Worm (Caenorhabditis elegans) whole organism, mixed stage, embryonic: ENCODE data around the gene C05D2.8.

Source experiments
- M03D4.4 ChIP-seq: sonication (generic microtip); optimal IDR thresholded peaks from 2 replicates; lab custom pipeline; 2017; ENCODE audit warnings: mild to moderate bottlenecking, missing genetic modification characterization, missing compliant biosample characterization
- bed-3 ChIP-seq: fragments of 200-800 bp; sonication (Bioruptor generic); optimal IDR thresholded peaks from 3 replicates; lab custom pipeline; 2018; ENCODE audit warnings: mild to moderate bottlenecking, missing genetic modification characterization, moderate library complexity, missing compliant biosample characterization
- ceh-39 ChIP-seq: fragments of 150-350 bp; optimal IDR thresholded peaks from 2 replicates; lab custom pipeline; 2014; ENCODE audit warnings: missing biosample characterization, missing genetic modification characterization
- ceh-43 ChIP-seq: fragments of 200-800 bp; sonication (Bioruptor generic); optimal IDR thresholded peaks from 2 replicates; lab custom pipeline; 2018; ENCODE audit warnings: mild to moderate bottlenecking, missing genetic modification characterization, moderate library complexity, missing compliant biosample characterization
- ceh-83 ChIP-seq: fragments of 200-800 bp; sonication (Bioruptor generic); optimal IDR thresholded peaks from 2 replicates; lab custom pipeline; 2018; ENCODE audit warnings: mild to moderate bottlenecking, missing genetic modification characterization, missing compliant biosample characterization
- ces-1 ChIP-seq: fragments of 150-350 bp; optimal IDR thresholded peaks from 2 replicates; lab custom pipeline; 2014; ENCODE audit warnings: missing biosample characterization, missing genetic modification reagents, missing genetic modification characterization
- cnd-1 ChIP-seq: fragments of 200-800 bp; sonication (Bioruptor generic); optimal IDR thresholded peaks from 2 replicates; lab custom pipeline; 2018; ENCODE audit warnings: mild to moderate bottlenecking, missing genetic modification characterization, missing compliant biosample characterization
- drap-1 ChIP-seq: fragments of 200-800 bp; sonication (Bioruptor generic); optimal IDR thresholded peaks from 3 replicates; lab custom pipeline; 2018; ENCODE audit warnings: mild to moderate bottlenecking, missing genetic modification characterization, missing compliant biosample characterization
- elt-1 ChIP-seq: sonication (generic microtip); optimal IDR thresholded peaks from 2 replicates; lab custom pipeline; 2017; ENCODE audit warnings: missing genetic modification characterization, mild to moderate bottlenecking, missing compliant biosample characterization, antibody characterized with exemption, moderate library complexity, borderline replicate concordance; ENCODE audit not compliant: insufficient read depth
- elt-3 ChIP-seq: fragments of 150-350 bp; optimal IDR thresholded peaks from 2 replicates; lab custom pipeline; 2014; ENCODE audit warnings: missing biosample characterization, missing genetic modification characterization
- flh-1 ChIP-seq: fragments of 200-800 bp; sonication (Bioruptor generic); optimal IDR thresholded peaks from 2 replicates; lab custom pipeline; 2018; ENCODE audit warnings: mild to moderate bottlenecking, missing genetic modification characterization, moderate library complexity, missing compliant biosample characterization
- hlh-1 ChIP-seq: fragments of 150-350 bp; optimal IDR thresholded peaks from 2 replicates; lab custom pipeline; 2014; ENCODE audit warnings: missing biosample characterization, missing genetic modification reagents, missing genetic modification characterization
- lin-13 ChIP-seq: fragments of 150-350 bp; optimal IDR thresholded peaks from 2 replicates; lab custom pipeline; 2014; ENCODE audit warnings: missing biosample characterization, missing genetic modification characterization
- lin-32 ChIP-seq: fragments of 200-800 bp; sonication (Bioruptor generic); optimal IDR thresholded peaks from 2 replicates; lab custom pipeline; 2018; ENCODE audit warnings: mild to moderate bottlenecking, missing genetic modification characterization, missing compliant biosample characterization
- lsy-2 ChIP-seq: fragments of 150-350 bp; optimal IDR thresholded peaks from 2 replicates; lab custom pipeline; 2014; ENCODE audit warnings: missing biosample characterization, missing genetic modification characterization
- mab-5 ChIP-seq: fragments of 150-350 bp; optimal IDR thresholded peaks from 2 replicates; lab custom pipeline; 2014; ENCODE audit warnings: missing biosample characterization, missing genetic modification characterization
- mep-1 ChIP-seq: fragments of 150-350 bp; optimal IDR thresholded peaks from 2 replicates; lab custom pipeline; 2017; ENCODE audit warnings: missing biosample characterization, missing genetic modification reagents, missing genetic modification characterization, inconsistent platforms
- mls-2 ChIP-seq: sonication (generic microtip); optimal IDR thresholded peaks from 2 replicates; lab custom pipeline; 2016; ENCODE audit warnings: mild to moderate bottlenecking, missing genetic modification characterization, moderate library complexity, missing compliant biosample characterization
- nhr-12 ChIP-seq: fragments of 150-350 bp; optimal IDR thresholded peaks from 2 replicates; lab custom pipeline; 2014; ENCODE audit warnings: missing biosample characterization, missing genetic modification characterization
- nhr-2 ChIP-seq: fragments of 150-350 bp; optimal IDR thresholded peaks from 2 replicates; lab custom pipeline; 2014; ENCODE audit warnings: missing biosample characterization, missing genetic modification characterization
- nhr-237 ChIP-seq: fragments of 150-350 bp; optimal IDR thresholded peaks from 2 replicates; lab custom pipeline; 2014; ENCODE audit warnings: missing biosample characterization, missing genetic modification characterization
- nhr-28 ChIP-seq: fragments of 150-350 bp; optimal IDR thresholded peaks from 2 replicates; lab custom pipeline; 2014; ENCODE audit warnings: missing biosample characterization, missing genetic modification characterization
- nhr-76 ChIP-seq: sonication (generic microtip); optimal IDR thresholded peaks from 2 replicates; lab custom pipeline; 2017; ENCODE audit warnings: missing biosample characterization, missing genetic modification characterization
- pha-4 ChIP-seq: fragments of 150-350 bp; optimal IDR thresholded peaks from 2 replicates; lab custom pipeline; 2018; ENCODE audit warnings: missing biosample characterization, missing genetic modification reagents, missing genetic modification characterization
- sem-2 ChIP-seq: fragments of 200-800 bp; sonication (Bioruptor generic); optimal IDR thresholded peaks from 2 replicates; lab custom pipeline; 2018; ENCODE audit warnings: mild to moderate bottlenecking, missing genetic modification characterization, missing compliant biosample characterization
- snpc-4 ChIP-seq: fragments of 150-350 bp; optimal IDR thresholded peaks from 2 replicates; lab custom pipeline; 2014; ENCODE audit warnings: missing biosample characterization, missing genetic modification characterization
- sptf-1 ChIP-seq: sonication (generic microtip); optimal IDR thresholded peaks from 2 replicates; lab custom pipeline; 2017; ENCODE audit warnings: mild to moderate bottlenecking, missing genetic modification characterization, moderate library complexity, missing compliant biosample characterization
- tbx-8 ChIP-seq: fragments of 200-800 bp; sonication (Bioruptor generic); optimal IDR thresholded peaks from 2 replicates; lab custom pipeline; 2018; ENCODE audit warnings: mild to moderate bottlenecking, missing genetic modification characterization, moderate library complexity, missing compliant biosample characterization
- unc-120 ChIP-seq: sonication (generic microtip); optimal IDR thresholded peaks from 2 replicates; lab custom pipeline; 2017; ENCODE audit warnings: missing genetic modification characterization, missing compliant biosample characterization; ENCODE audit not compliant: poor library complexity, severe bottlenecking
- unc-39 ChIP-seq: fragments of 150-350 bp; optimal IDR thresholded peaks from 2 replicates; lab custom pipeline; 2014; ENCODE audit warnings: missing biosample characterization, missing genetic modification characterization
- unc-62 ChIP-seq: fragments of 150-350 bp; optimal IDR thresholded peaks from 2 replicates; lab custom pipeline; 2014; ENCODE audit warnings: missing biosample characterization, missing genetic modification reagents, missing genetic modification characterization
- zip-8 ChIP-seq: fragments of 150-350 bp; optimal IDR thresholded peaks from 2 replicates; lab custom pipeline; 2014; ENCODE audit warnings: missing biosample characterization, missing genetic modification characterization

C05D2.8 gene

ce11 chrIII:5573694-5574093 is 36.5 kb downstream of the C05D2.8 start, which contains the start of gene molo-1:
molo-1 (plus strand) TSS chrIII:5573994.
- no peak for TF ChIP-seq M03D4.4
- no peak for TF ChIP-seq hlh-1 (tag; lab: Kevin White, UChicago)
- TF ChIP-seq ceh-39 (tag; lab: Kevin White, UChicago): no peak
- TF ChIP-seq bed-3 (GFP tag; lab: Kevin White, UChicago): no peak
- TF ChIP-seq drap-1 (GFP tag; lab: Kevin White, UChicago): no peak
- no peak for TF ChIP-seq nhr-12 (tag; lab: Kevin White, UChicago)
- no peak for TF ChIP-seq elt-1 (tag; lab: Kevin White, UChicago)
- no peak for TF ChIP-seq sem-2 (GFP tag; lab: Kevin White, UChicago)
- no peak for TF ChIP-seq snpc-4 (tag; lab: Kevin White, UChicago)
- TF ChIP-seq nhr-2 (tag; lab: Kevin White, UChicago): no peak
- no peak for TF ChIP-seq mep-1 (tag; lab: Kevin White, UChicago)
- TF ChIP-seq ceh-83 (GFP tag; lab: Kevin White, UChicago): no peak
- TF ChIP-seq unc-62 (GFP tag; lab: Kevin White, UChicago): no peak
- TF ChIP-seq ceh-43 (GFP tag; lab: Kevin White, UChicago): no peak
- TF ChIP-seq mab-5 (tag; lab: Kevin White, UChicago): no peak
- TF ChIP-seq tbx-8: no peak
- no peak for TF ChIP-seq ces-1 (GFP tag; lab: Kevin White, UChicago)
- TF ChIP-seq lin-32: no peak
- no peak for TF ChIP-seq flh-1 (GFP tag; lab: Kevin White, UChicago)
- TF ChIP-seq nhr-237 (tag; lab: Kevin White, UChicago): no peak

ce11 chrIII:5572806-5573205 is 37.3 kb downstream of the C05D2.8 start:
- TF ChIP-seq lin-13 (tag; lab: Kevin White, UChicago) (no peak), unc-120 (tag; lab: Kevin White, UChicago) (peak; percentile 30), ces-1 (GFP tag; lab: Kevin White, UChicago) (no peak)
- TF ChIP-seq, all 35 proteins: peak for 1

ce11 chrIII:5570814-5571443 is 39.2 kb downstream of the C05D2.8 start:
- no peak for TF ChIP-seq nhr-2 (tag; lab: Kevin White, UChicago)
- no peak for TF ChIP-seq drap-1 (GFP tag; lab: Kevin White, UChicago)
- TF ChIP-seq mab-5 (tag; lab: Kevin White, UChicago): no peak
- TF ChIP-seq lin-13 (tag; lab: Kevin White, UChicago): no peak
- no peak for TF ChIP-seq zip-8
- no peak for TF ChIP-seq cnd-1 (tag; lab: Kevin White, UChicago)
- TF ChIP-seq nhr-12 (tag; lab: Kevin White, UChicago): no peak
- TF ChIP-seq unc-120 (tag; lab: Kevin White, UChicago): no peak
- no peak for TF ChIP-seq nhr-28 (tag; lab: Kevin White, UChicago)
- no peak for TF ChIP-seq mls-2 (tag; lab: Kevin White, UChicago)

- TF ChIP-seq nhr-76 (no peak), sptf-1 (tag; lab: Kevin White, UChicago) (no peak), unc-39 (tag; lab: Kevin White, UChicago) (no peak), cnd-1 (tag; lab: Kevin White, UChicago) (no peak), ceh-43 (GFP tag; lab: Kevin White, UChicago) (no peak), elt-3 (tag; lab: Kevin White, UChicago) (no peak), flh-1 (GFP tag; lab: Kevin White, UChicago) (no peak), unc-62 (GFP tag; lab: Kevin White, UChicago) (no peak), ceh-39 (tag; lab: Kevin White, UChicago) (no peak), M03D4.4 (no peak), lin-13 (tag; lab: Kevin White, UChicago) (no peak), zip-8 (no peak), mls-2 (tag; lab: Kevin White, UChicago) (no peak), bed-3 (GFP tag; lab: Kevin White, UChicago) (no peak), elt-1 (tag; lab: Kevin White, UChicago) (no peak), unc-120 (tag; lab: Kevin White, UChicago) (no peak), ces-1 (GFP tag; lab: Kevin White, UChicago) (no peak), lsy-2 (tag; lab: Kevin White, UChicago) (no peak), pha-4 (no peak), hlh-1 (tag; lab: Kevin White, UChicago) (no peak)
Measured at ce11 chrIII:5568679-5569078, 41.5 kb downstream of the C05D2.8 start, which contains the start of gene nspb-12. nspb-12 (minus strand) TSS chrIII:5568779.
